Fruit fly (Drosophila melanogaster) whole organism, embryonic: ENCODE measurements around the gene CG15528.

ENCODE experiments used
- Ada2b ChIP-seq: fragments of 200-800 bp; sonication (Bioruptor generic); IDR thresholded peaks from 2 replicates; pipeline ENCODE4 v1.3.6; 2022; ENCODE audit warnings: missing biosample characterization, missing genetic modification characterization
- CG10543 ChIP-seq: fragments of 200-800 bp; sonication (Bioruptor generic); optimal IDR thresholded peaks from 3 replicates; lab custom pipeline; 2017; ENCODE audit warnings: missing biosample characterization, mild to moderate bottlenecking, missing genetic modification characterization, moderate library complexity
- CG3065 ChIP-seq: fragments of 200-800 bp; sonication (Bioruptor generic); optimal IDR thresholded peaks from 2 replicates; lab custom pipeline; 2016; ENCODE audit warnings: missing biosample characterization, missing genetic modification characterization
- CG6689 ChIP-seq: fragments of 200-800 bp; sonication (Bioruptor generic); IDR thresholded peaks from 2 replicates; pipeline ENCODE4 v1.3.6; 2022; ENCODE audit warnings: missing biosample characterization, missing genetic modification characterization
- CG9797 ChIP-seq: fragments of 200-800 bp; sonication (Bioruptor generic); optimal IDR thresholded peaks from 3 replicates; lab custom pipeline; 2018; ENCODE audit warnings: missing biosample characterization, mild to moderate bottlenecking, missing genetic modification characterization
- Dp ChIP-seq: fragments of 200-800 bp; sonication (Bioruptor generic); optimal IDR thresholded peaks from 2 replicates; lab custom pipeline; 2018; ENCODE audit warnings: missing biosample characterization, mild to moderate bottlenecking, missing genetic modification characterization, moderate library complexity
- chn ChIP-seq: fragments of 200-800 bp; sonication (Bioruptor generic); optimal IDR thresholded peaks from 2 replicates; lab custom pipeline; 2016; ENCODE audit warnings: missing biosample characterization, missing genetic modification characterization
- org-1 ChIP-seq: fragments of 200-800 bp; sonication (Bioruptor generic); optimal IDR thresholded peaks from 2 replicates; lab custom pipeline; 2017; ENCODE audit warnings: missing biosample characterization, missing genetic modification characterization
- pfk ChIP-seq: fragments of 200-800 bp; sonication (Bioruptor generic); optimal IDR thresholded peaks from 2 replicates; lab custom pipeline; 2018; ENCODE audit warnings: missing biosample characterization, mild to moderate bottlenecking, missing genetic modification characterization, moderate library complexity
- pzg ChIP-seq: fragments of 200-800 bp; sonication (Bioruptor generic); optimal IDR thresholded peaks from 3 replicates; lab custom pipeline; 2018; ENCODE audit warnings: missing biosample characterization, mild to moderate bottlenecking, missing genetic modification characterization, moderate library complexity
- run ChIP-seq: fragments of 200-800 bp; sonication (Bioruptor generic); optimal IDR thresholded peaks from 3 replicates; lab custom pipeline; 2018; ENCODE audit warnings: missing biosample characterization, mild to moderate bottlenecking, missing genetic modification characterization

CG15528 gene

DNA sequence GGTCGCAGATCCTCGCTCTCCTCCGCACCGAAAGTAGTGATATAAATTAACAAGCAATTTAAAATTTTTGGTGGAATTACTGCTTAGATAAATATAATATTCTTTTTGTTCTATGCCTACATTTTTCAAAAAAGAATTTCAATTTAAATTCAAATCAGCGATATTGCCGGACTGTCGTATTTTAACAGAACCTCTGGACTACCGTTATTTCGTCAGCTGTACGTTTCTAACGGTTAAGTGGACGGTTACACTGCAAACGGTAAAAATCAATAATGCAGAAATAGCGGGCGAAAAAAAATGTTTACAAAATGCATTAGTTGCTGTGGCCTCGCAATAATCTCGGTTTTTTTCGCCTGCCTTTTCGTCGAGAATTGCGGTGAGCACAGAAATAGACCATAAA lies 51.6 kb downstream of the CG15528 start, which contains the start of gene Tace (continued):
- TF ChIP-seq CG9797 (peak; percentile 15), Dp (peak; percentile 66), Ada2b (GFP tag; lab: Robert Waterston, UW) (no peak), CG3065 (no peak), CG6689 (no peak), chn (GFP tag; lab: Kevin White, UChicago) (no peak), pzg (peak; percentile 44)

DNA sequence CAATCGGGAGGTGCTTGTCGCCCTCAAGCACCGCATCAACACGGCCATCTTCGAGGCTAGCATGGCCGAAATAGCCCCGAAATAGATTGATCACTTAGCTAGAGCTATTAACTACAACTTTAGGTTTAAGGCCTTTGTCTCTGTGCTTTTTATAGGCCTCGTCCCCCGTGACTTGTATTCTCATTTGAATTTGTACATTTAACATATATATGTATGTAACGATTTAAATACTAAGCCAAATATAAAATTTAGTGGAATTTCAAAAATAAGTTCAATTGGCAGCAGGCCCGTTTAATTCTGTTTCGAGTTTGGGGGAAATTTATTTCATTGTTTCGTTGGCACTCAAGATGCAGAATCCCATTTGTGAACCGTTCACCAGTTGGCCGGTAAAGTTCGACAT lies 52.4 kb downstream of the CG15528 start, which contains the start of gene CG34298:
Gene CG34298, plus strand, starts transcription at position 301 of the 400 bp plus-strand sequence.
- TF ChIP-seq org-1 (GFP tag; lab: Kevin White, UChicago) = no peak
- TF ChIP-seq CG10543 (GFP tag; lab: Kevin White, UChicago) = no peak
- TF ChIP-seq run (tag; lab: Kevin White, UChicago) = no peak
- no peak for TF ChIP-seq pfk
